Worm (Caenorhabditis elegans) whole organism, L1 larva: ENCODE results near the gene dpf-6.
A peak's percentile ranks its signal among the peaks of the same experiment; 100 is the strongest.

Source experiments
- C34B4.2 ChIP-seq: sonication (generic microtip); optimal IDR thresholded peaks from 2 replicates; lab custom pipeline; 2017; ENCODE audit warnings: mild to moderate bottlenecking, missing genetic modification characterization, missing compliant biosample characterization
- F16B12.6 ChIP-seq: fragments of 150-350 bp; optimal IDR thresholded peaks from 2 replicates; lab custom pipeline; 2014; ENCODE audit warnings: missing biosample characterization, missing genetic modification characterization
- Y116A8C.19 ChIP-seq: sonication (generic microtip); optimal IDR thresholded peaks from 2 replicates; lab custom pipeline; 2016; ENCODE audit warnings: missing compliant biosample characterization, missing genetic modification characterization, borderline replicate concordance
- alr-1 ChIP-seq: fragments of 200-800 bp; sonication (Bioruptor generic); optimal IDR thresholded peaks from 2 replicates; lab custom pipeline; 2018; ENCODE audit warnings: borderline replicate concordance, mild to moderate bottlenecking, missing genetic modification characterization, missing compliant biosample characterization
- aly-2 ChIP-seq: fragments of 150-350 bp; optimal IDR thresholded peaks from 2 replicates; lab custom pipeline; 2014; ENCODE audit warnings: missing biosample characterization, missing genetic modification characterization
- ama-1 ChIP-seq: fragments of 150-350 bp; optimal IDR thresholded peaks from 2 replicates; lab custom pipeline; 2014
- blmp-1 ChIP-seq: fragments of 150-350 bp; optimal IDR thresholded peaks from 2 replicates; lab custom pipeline; 2014; ENCODE audit warnings: missing biosample characterization, missing genetic modification characterization
- ceh-63 ChIP-seq: fragments of 200-800 bp; sonication (Bioruptor generic); optimal IDR thresholded peaks from 2 replicates; lab custom pipeline; 2018; ENCODE audit warnings: mild to moderate bottlenecking, missing genetic modification characterization, missing compliant biosample characterization
- ceh-90 ChIP-seq: sonication (generic microtip); optimal IDR thresholded peaks from 2 replicates; lab custom pipeline; 2016; ENCODE audit warnings: missing genetic modification characterization, missing compliant biosample characterization
- dpl-1 ChIP-seq, 3 experiments: fragments of 150-350 bp in 2 of 3; sonication (generic microtip) in 1 of 3; optimal IDR thresholded peaks; 2 replicates each; lab custom pipeline; 2014 to 2017; ENCODE audit warnings: missing biosample characterization in 3 of 3, missing genetic modification characterization in 3 of 3, missing genetic modification reagents in 3 of 3
- dsc-1 ChIP-seq: sonication (generic microtip); optimal IDR thresholded peaks from 2 replicates; lab custom pipeline; 2016; ENCODE audit warnings: mild to moderate bottlenecking, missing genetic modification characterization, missing compliant biosample characterization
- efl-1 ChIP-seq, 4 experiments: fragments of 150-350 bp; optimal IDR thresholded peaks in 3 of 4; peaks in 1 of 4; 1 replicate in 1 of 4; 2 replicates in 3 of 4; lab custom pipeline; 2014; ENCODE audit warnings: missing biosample characterization in 2 of 4, missing genetic modification characterization in 2 of 4, missing genetic modification reagents in 2 of 4
- efl-3 ChIP-seq: fragments of 200-800 bp; sonication (Bioruptor generic); optimal IDR thresholded peaks from 2 replicates; lab custom pipeline; 2018; ENCODE audit warnings: mild to moderate bottlenecking, missing genetic modification characterization, missing compliant biosample characterization
- egl-27 ChIP-seq, 2 experiments: fragments of 150-350 bp in 1 of 2; sonication (generic microtip); optimal IDR thresholded peaks; 3 replicates each; lab custom pipeline; 2017 to 2018; ENCODE audit warnings: missing biosample characterization in 2 of 2, missing genetic modification characterization in 2 of 2, missing genetic modification reagents in 2 of 2
- elt-2 ChIP-seq: sonication (generic microtip); optimal IDR thresholded peaks from 2 replicates; lab custom pipeline; 2016; ENCODE audit warnings: missing genetic modification characterization, mild to moderate bottlenecking, inconsistent platforms, missing compliant biosample characterization, missing genetic modification reagents
- ets-5 ChIP-seq: fragments of 200-800 bp; sonication (Bioruptor generic); IDR thresholded peaks from 2 replicates; pipeline ENCODE4 v1.3.6; 2022; ENCODE audit warnings: missing genetic modification characterization, missing compliant biosample characterization
- fkh-8 ChIP-seq: sonication (generic microtip); optimal IDR thresholded peaks from 2 replicates; lab custom pipeline; 2016; ENCODE audit warnings: mild to moderate bottlenecking, missing genetic modification characterization, missing compliant biosample characterization
- grh-1 ChIP-seq: fragments of 200-800 bp; sonication (Bioruptor generic); IDR thresholded peaks from 2 replicates; pipeline ENCODE4 v1.3.6; 2022; ENCODE audit warnings: missing genetic modification reagents, missing genetic modification characterization, missing compliant biosample characterization
- hlh-4 ChIP-seq: sonication (generic microtip); optimal IDR thresholded peaks from 2 replicates; lab custom pipeline; 2016; ENCODE audit warnings: mild to moderate bottlenecking, missing genetic modification characterization, missing compliant biosample characterization
- irx-1 ChIP-seq: sonication (generic microtip); optimal IDR thresholded peaks from 2 replicates; lab custom pipeline; 2016; ENCODE audit warnings: missing genetic modification characterization, missing compliant biosample characterization
- lin-14 ChIP-seq: fragments of 200-800 bp; sonication (Bioruptor generic); optimal IDR thresholded peaks from 2 replicates; lab custom pipeline; 2018; ENCODE audit warnings: mild to moderate bottlenecking, missing genetic modification characterization, moderate library complexity, missing compliant biosample characterization
- lin-15B ChIP-seq: fragments of 150-350 bp; sonication (generic microtip); optimal IDR thresholded peaks from 3 replicates; lab custom pipeline; 2014; ENCODE audit warnings: missing biosample characterization, missing genetic modification characterization
- lin-35 ChIP-seq, 2 experiments: fragments of 150-350 bp; optimal IDR thresholded peaks; 2 replicates each; lab custom pipeline; 2014; ENCODE audit warnings: missing biosample characterization in 2 of 2, missing genetic modification characterization in 2 of 2, missing genetic modification reagents in 2 of 2
- lin-39 ChIP-seq: fragments of 150-350 bp; optimal IDR thresholded peaks from 2 replicates; lab custom pipeline; 2014; ENCODE audit warnings: missing biosample characterization, missing genetic modification reagents, missing genetic modification characterization
- lir-3 ChIP-seq: sonication (generic microtip); optimal IDR thresholded peaks from 2 replicates; lab custom pipeline; 2016; ENCODE audit warnings: mild to moderate bottlenecking, missing genetic modification characterization, moderate library complexity, missing compliant biosample characterization; ENCODE audit not compliant: poor library complexity
- lsy-2 ChIP-seq, 2 experiments: fragments of 150-350 bp; optimal IDR thresholded peaks; 2 replicates each; lab custom pipeline; 2014; ENCODE audit warnings: missing biosample characterization in 2 of 2, missing genetic modification characterization in 2 of 2
- mdl-1 ChIP-seq, 2 experiments: fragments of 150-350 bp; optimal IDR thresholded peaks; 2 replicates each; lab custom pipeline; 2014 to 2017; ENCODE audit warnings: missing biosample characterization in 2 of 2, missing genetic modification characterization in 2 of 2, inconsistent platforms in 1 of 2
- mef-2 ChIP-seq: fragments of 150-350 bp; optimal IDR thresholded peaks from 2 replicates; lab custom pipeline; 2014; ENCODE audit warnings: missing biosample characterization, missing genetic modification characterization
- mep-1 ChIP-seq: fragments of 150-350 bp; optimal IDR thresholded peaks from 2 replicates; lab custom pipeline; 2014; ENCODE audit warnings: missing biosample characterization, missing genetic modification characterization
- nhr-11 ChIP-seq: fragments of 150-350 bp; optimal IDR thresholded peaks from 2 replicates; lab custom pipeline; 2014; ENCODE audit warnings: missing biosample characterization, missing genetic modification characterization
- nhr-237 ChIP-seq: fragments of 150-350 bp; optimal IDR thresholded peaks from 2 replicates; lab custom pipeline; 2014; ENCODE audit warnings: missing biosample characterization, missing genetic modification characterization
- nhr-71 ChIP-seq: sonication (generic microtip); optimal IDR thresholded peaks from 2 replicates; lab custom pipeline; 2016; ENCODE audit warnings: mild to moderate bottlenecking, missing genetic modification characterization, moderate library complexity, missing compliant biosample characterization
- nhr-85 ChIP-seq: sonication (generic microtip); peaks from one replicate; lab custom pipeline; 2016; ENCODE audit warnings: missing genetic modification characterization, inconsistent platforms, missing compliant biosample characterization
- nhr-90 ChIP-seq: sonication (generic microtip); optimal IDR thresholded peaks from 2 replicates; lab custom pipeline; 2016; ENCODE audit warnings: mild to moderate bottlenecking, missing genetic modification characterization, missing compliant biosample characterization; ENCODE audit not compliant: poor library complexity
- pag-3 ChIP-seq: sonication (generic microtip); optimal IDR thresholded peaks from 2 replicates; lab custom pipeline; 2017; ENCODE audit warnings: missing genetic modification characterization, mild to moderate bottlenecking, missing compliant biosample characterization, antibody characterized with exemption, borderline replicate concordance; ENCODE audit not compliant: insufficient read depth
- pqm-1 ChIP-seq: sonication (generic microtip); optimal IDR thresholded peaks from 3 replicates; lab custom pipeline; 2017; ENCODE audit warnings: missing biosample characterization, missing genetic modification characterization
- skn-1 ChIP-seq: fragments of 150-350 bp; optimal IDR thresholded peaks from 2 replicates; lab custom pipeline; 2014; ENCODE audit warnings: missing biosample characterization, missing genetic modification characterization
- snu-23 ChIP-seq: sonication (generic microtip); optimal IDR thresholded peaks from 2 replicates; lab custom pipeline; 2016; ENCODE audit warnings: missing genetic modification characterization, missing compliant biosample characterization
- tlp-1 ChIP-seq: fragments of 150-350 bp; optimal IDR thresholded peaks from 2 replicates; lab custom pipeline; 2014; ENCODE audit warnings: missing biosample characterization, missing genetic modification characterization
- unc-130 ChIP-seq: fragments of 150-350 bp; optimal IDR thresholded peaks from 2 replicates; lab custom pipeline; 2017; ENCODE audit warnings: missing biosample characterization, missing genetic modification characterization, inconsistent platforms
- unc-30 ChIP-seq: sonication (generic microtip); optimal IDR thresholded peaks from 2 replicates; lab custom pipeline; 2017; ENCODE audit warnings: missing biosample characterization, missing genetic modification characterization
- unc-98 ChIP-seq: fragments of 200-800 bp; sonication (Bioruptor generic); IDR thresholded peaks from 2 replicates; pipeline ENCODE4 v1.3.6; 2022; ENCODE audit warnings: missing genetic modification characterization, missing compliant biosample characterization
- xbp-1 ChIP-seq: sonication (generic microtip); optimal IDR thresholded peaks from 2 replicates; lab custom pipeline; 2016; ENCODE audit warnings: missing genetic modification characterization, missing compliant biosample characterization
- zag-1 ChIP-seq: fragments of 150-350 bp; optimal IDR thresholded peaks from 2 replicates; lab custom pipeline; 2014; ENCODE audit warnings: missing biosample characterization, missing genetic modification characterization
- ztf-11 ChIP-seq, 2 experiments: sonication (generic microtip); optimal IDR thresholded peaks; 2 replicates each; lab custom pipeline; 2016 to 2017; ENCODE audit warnings: missing genetic modification characterization in 2 of 2, missing biosample characterization in 1 of 2, missing compliant biosample characterization in 1 of 2
- ztf-4 ChIP-seq: fragments of 150-350 bp; optimal IDR thresholded peaks from 2 replicates; lab custom pipeline; 2014; ENCODE audit warnings: missing biosample characterization, missing genetic modification characterization

Gene dpf-6

ce11 chrIII:8043784-8044183, 5.7 kb downstream of the dpf-6 start (continued):
- TF ChIP-seq hlh-4 (tag; lab: Kevin White, UChicago) (no peak), pqm-1 (tag; lab: Kevin White, UChicago) (peak; percentile 60), nhr-90 (peak; percentile 96), dsc-1 (peak; percentile 97), Y116A8C.19 (tag; lab: Kevin White, UChicago) (peak; percentile 31), fkh-8 (tag; lab: Kevin White, UChicago) (peak; percentile 99), grh-1 (GFP tag; lab: Robert Waterston, UW) (peak; percentile 75), blmp-1 (peak; percentile 87), unc-98 (GFP tag; lab: Robert Waterston, UW) (peak; percentile 86), F16B12.6 (tag; lab: Kevin White, UChicago) (peak; percentile 80), ama-1 (no peak), irx-1 (peak; percentile 69), ceh-90 (peak; percentile 45), egl-27 (tag; optimal IDR thresholded peaks at IDR 0.05; lab: Kevin White, UChicago) (peak; percentile 83 to 97), ets-5 (GFP tag; lab: Robert Waterston, UW) (no peak), lin-15B (tag; lab: Kevin White, UChicago) (peak; percentile 98), aly-2 (tag; lab: Kevin White, UChicago) (peak; percentile 89), efl-1 (optimal IDR thresholded peaks at IDR 0.05; lab: Kevin White, UChicago) (peak; percentile 96 to 98), efl-1 (GFP tag; optimal IDR thresholded peaks at IDR 0.05 in 1 of 2; lab: Kevin White, UChicago) (peak; percentile 87 to 98), lin-35 (GFP tag; optimal IDR thresholded peaks at IDR 0.05; lab: Kevin White, UChicago) (peak; percentile 93 to 97), lsy-2 (tag; optimal IDR thresholded peaks at IDR 0.05; lab: Kevin White, UChicago) (peak; percentile 96 to 98), nhr-237 (peak; percentile 96), lin-14 (peak; percentile 98), mep-1 (tag; lab: Kevin White, UChicago) (peak; percentile 98), ztf-11 (tag; optimal IDR thresholded peaks at IDR 0.05; lab: Kevin White, UChicago) (peak in 1 of 2 experiments; percentile 93), C34B4.2 (tag; lab: Kevin White, UChicago) (no peak), lin-39 (peak; percentile 69), nhr-71 (tag; lab: Kevin White, UChicago) (peak; percentile 98), ztf-4 (peak; percentile 87), snu-23 (peak; percentile 99), efl-3 (no peak), xbp-1 (tag; lab: Kevin White, UChicago) (peak; percentile 96), pag-3 (tag; lab: Kevin White, UChicago) (no peak), skn-1 (peak; percentile 97), mdl-1 (tag; optimal IDR thresholded peaks at IDR 0.05; lab: Kevin White, UChicago) (peak in 1 of 2 experiments; percentile 91), mef-2 (tag; lab: Kevin White, UChicago) (peak; percentile 69), lir-3 (tag; lab: Kevin White, UChicago) (peak; percentile 97), dpl-1 (GFP tag; optimal IDR thresholded peaks at IDR 0.05; lab: Kevin White, UChicago) (peak; percentile 92 to 93 (median 92)), nhr-11 (tag; lab: Kevin White, UChicago) (peak; percentile 80), ceh-63 (peak; percentile 95), alr-1 (no peak), tlp-1 (tag; lab: Kevin White, UChicago) (no peak), unc-30 (tag; lab: Kevin White, UChicago) (no peak), unc-130 (peak; percentile 98), zag-1 (tag; lab: Kevin White, UChicago) (peak; percentile 97), nhr-85 (peak; percentile 95), elt-2 (tag; lab: Kevin White, UChicago) (peak; percentile 75)
- TF ChIP-seq, all 84 proteins: peak for 70
